Fruit fly (Drosophila melanogaster): ENCODE results near the gene Pop1.

The Pop1 gene

DNA sequence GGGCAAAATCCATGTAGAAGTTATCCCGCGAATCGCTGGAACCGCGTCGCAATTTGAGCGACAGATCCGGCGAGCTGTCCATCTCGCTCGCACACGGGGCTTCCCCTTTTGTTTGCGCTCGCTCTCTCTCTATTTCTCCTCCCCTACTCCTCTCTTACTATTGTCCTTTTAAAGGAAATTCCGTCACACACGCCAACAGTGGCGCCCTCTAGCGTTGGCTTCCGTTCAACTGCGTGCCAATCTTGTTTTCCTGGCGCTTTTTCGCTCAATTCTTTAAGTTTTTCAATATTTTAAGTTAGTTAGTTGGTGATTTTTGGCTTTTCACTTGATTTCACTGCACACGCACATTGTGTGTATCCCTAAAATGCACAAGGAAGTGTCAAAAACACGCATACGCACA, 39.5 kb downstream of the Pop1 start:
- TF ChIP-seq Dll (optimal IDR thresholded peaks at IDR 0.05) (no peak), pan (optimal IDR thresholded peaks at IDR 0.05) (no peak), usp (GFP tag; optimal IDR thresholded peaks at IDR 0.05) (no peak), psq (optimal IDR thresholded peaks at IDR 0.05) (no peak), EcR (GFP tag; optimal IDR thresholded peaks at IDR 0.05) (no peak), CG8478 (optimal IDR thresholded peaks at IDR 0.05) (no peak)

DNA sequence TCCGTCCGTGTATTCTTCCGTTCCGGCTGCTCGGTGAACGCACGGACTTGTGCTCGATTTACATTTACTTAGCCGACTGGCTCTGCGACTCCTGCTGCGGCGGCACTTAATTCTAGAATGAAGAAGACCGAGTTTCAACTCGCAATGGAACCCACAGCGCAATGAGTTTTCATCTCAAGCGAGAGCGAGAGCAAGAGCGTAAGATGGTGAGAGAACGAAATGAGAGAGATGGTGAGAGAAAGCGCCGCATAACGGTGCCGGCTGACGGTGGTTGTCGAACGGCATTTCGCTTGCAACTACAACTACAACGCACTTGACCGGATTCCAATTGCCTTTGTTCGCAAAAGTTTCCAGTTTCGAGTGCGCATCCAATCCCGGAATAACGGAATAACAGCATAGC, 40.3 kb downstream of the Pop1 start, which contains the start of gene OtopLc:
Gene OtopLc, minus strand, starts transcription at position 101 of the 400 bp plus-strand sequence.
- no peak for TF ChIP-seq Dll (optimal IDR thresholded peaks at IDR 0.05)
- TF ChIP-seq psq (optimal IDR thresholded peaks at IDR 0.05), result no peak
- no peak for TF ChIP-seq EcR (GFP tag; optimal IDR thresholded peaks at IDR 0.05)
- TF ChIP-seq CG8478 (optimal IDR thresholded peaks at IDR 0.05), result no peak
- no peak for TF ChIP-seq pan (optimal IDR thresholded peaks at IDR 0.05)
- TF ChIP-seq usp (GFP tag; optimal IDR thresholded peaks at IDR 0.05), result no peak

DNA sequence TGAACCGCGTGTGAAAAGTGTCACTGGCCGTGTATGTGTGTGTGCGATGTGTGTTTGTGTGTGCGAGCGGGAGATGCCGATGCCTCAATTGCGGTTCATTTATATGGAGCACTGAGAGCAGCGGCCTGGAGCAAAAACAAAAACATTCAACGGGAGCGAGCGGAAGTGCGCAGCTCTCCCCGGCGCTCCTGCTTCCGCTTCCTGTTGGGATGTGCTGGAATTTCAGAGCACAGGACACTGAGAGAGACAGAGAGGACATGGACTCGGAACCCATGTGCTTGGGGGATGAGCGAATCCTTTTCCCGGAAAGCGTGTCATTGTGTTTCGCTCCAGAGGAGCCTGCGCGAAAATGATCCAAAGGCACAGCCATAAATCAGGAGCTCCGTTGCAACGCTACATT, 41.8 kb downstream of the Pop1 start:
- TF ChIP-seq EcR (GFP tag; optimal IDR thresholded peaks at IDR 0.05), result no peak
- TF ChIP-seq psq (optimal IDR thresholded peaks at IDR 0.05), result no peak
- no peak for TF ChIP-seq usp (GFP tag; optimal IDR thresholded peaks at IDR 0.05)
- TF ChIP-seq Dll (optimal IDR thresholded peaks at IDR 0.05), result no peak
- TF ChIP-seq pan (optimal IDR thresholded peaks at IDR 0.05), result no peak
- TF ChIP-seq CG8478 (optimal IDR thresholded peaks at IDR 0.05), result no peak

DNA sequence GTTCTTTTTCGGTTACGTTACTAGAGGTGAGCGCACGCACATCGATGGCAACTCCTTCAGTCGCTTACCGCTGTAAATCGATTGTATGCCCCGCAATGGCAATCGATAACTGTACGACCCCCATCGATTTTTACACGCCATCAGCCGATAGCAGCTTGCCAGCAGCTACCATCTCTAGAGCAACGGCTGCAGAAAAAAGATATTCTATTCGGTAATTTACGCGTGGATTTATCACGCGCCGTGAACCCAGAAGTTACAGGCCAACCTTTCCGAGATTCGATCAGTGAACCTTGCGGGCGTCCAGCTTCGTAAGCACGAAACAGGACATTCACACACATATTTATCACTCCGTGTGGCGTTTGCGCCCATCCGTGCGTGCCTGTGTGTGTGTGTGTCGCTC, 43.5 kb downstream of the Pop1 start, which contains the start of the genes Sirt4 and CG4119:
Gene Sirt4, minus strand, starts transcription at position 39 of the 400 bp plus-strand sequence.
Gene CG4119, plus strand, starts transcription at position 151 of the 400 bp plus-strand sequence.
- TF ChIP-seq Dll (optimal IDR thresholded peaks at IDR 0.05) (no peak), psq (optimal IDR thresholded peaks at IDR 0.05) (no peak)

DNA sequence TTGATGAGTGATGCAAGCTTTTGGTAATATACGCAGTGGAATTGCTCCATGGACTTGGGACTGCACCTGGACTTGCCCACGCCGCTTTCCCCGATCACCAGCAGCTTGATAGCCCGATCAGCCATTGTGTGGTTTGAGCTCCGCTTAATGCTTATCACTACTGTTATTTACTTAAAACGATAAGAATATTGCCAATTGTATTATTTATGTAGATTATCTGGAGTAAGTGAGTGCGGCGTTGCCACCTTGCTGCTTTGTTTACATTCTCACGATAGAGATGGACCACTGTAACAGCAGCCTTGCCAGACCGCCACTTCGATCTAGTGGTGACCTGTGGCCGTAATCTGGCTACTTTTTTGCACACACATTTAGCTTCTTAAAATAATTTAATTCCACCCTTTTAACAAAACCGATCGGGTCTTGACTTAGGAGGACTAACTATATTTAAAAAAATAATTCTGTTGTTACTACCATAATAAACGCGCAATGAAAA, 49.1 kb downstream of the Pop1 start, which contains the start of gene Rab18:
Gene Rab18, minus strand, starts transcription at position 276 of the 493 bp plus-strand sequence.
- no peak for TF ChIP-seq pan (optimal IDR thresholded peaks at IDR 0.05)
- TF ChIP-seq Dll (optimal IDR thresholded peaks at IDR 0.05), result no peak
- TF ChIP-seq EcR (GFP tag; optimal IDR thresholded peaks at IDR 0.05), result no peak
- no peak for TF ChIP-seq CG8478 (optimal IDR thresholded peaks at IDR 0.05)
- no peak for TF ChIP-seq usp (GFP tag; optimal IDR thresholded peaks at IDR 0.05)
- TF ChIP-seq psq (optimal IDR thresholded peaks at IDR 0.05), result no peak

DNA sequence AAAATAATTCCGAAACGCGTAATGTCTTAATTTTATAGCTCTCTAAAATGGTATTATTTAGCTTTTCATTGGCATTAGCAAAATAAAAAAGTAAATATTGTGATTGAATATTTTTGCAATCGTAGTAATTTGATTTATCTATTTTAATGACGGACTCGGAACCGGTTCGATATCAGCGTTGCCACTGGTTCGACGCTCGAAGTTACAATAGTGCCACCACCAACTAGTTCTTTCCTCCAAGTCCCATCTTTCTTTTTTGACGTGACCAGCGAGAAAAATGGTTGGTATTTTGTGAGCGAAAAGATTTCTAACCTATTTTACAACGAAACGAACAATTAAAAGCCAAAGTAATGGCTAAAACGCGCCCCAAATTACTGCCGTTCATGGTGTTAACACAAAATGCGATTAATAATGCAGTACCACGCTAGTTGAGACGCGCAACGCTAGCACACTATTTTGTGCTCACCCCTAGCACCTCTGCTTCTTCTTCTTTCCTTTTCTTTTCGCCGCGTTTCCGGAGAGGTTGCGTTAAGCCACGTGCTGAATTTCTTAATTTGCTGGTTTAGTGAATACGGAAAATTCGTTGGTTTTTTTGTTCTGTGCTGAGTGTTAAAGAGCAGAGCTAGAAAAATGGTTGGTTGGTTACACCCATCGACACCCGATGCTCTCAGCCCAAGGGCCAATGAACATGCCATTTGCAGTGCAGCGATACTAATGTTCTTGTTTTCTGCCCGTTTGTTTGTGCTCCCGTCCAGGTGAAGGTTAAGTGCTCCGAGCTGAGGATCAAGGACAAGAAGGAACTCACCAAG, 50.0 kb downstream of the Pop1 start, which contains the start of gene RpL35:
Gene RpL35, plus strand, starts transcription at position 159 of the 809 bp plus-strand sequence.
- no peak for TF ChIP-seq usp (GFP tag; optimal IDR thresholded peaks at IDR 0.05)
- no peak for TF ChIP-seq pan (optimal IDR thresholded peaks at IDR 0.05)
- no peak for TF ChIP-seq Dll (optimal IDR thresholded peaks at IDR 0.05)
- TF ChIP-seq EcR (GFP tag; optimal IDR thresholded peaks at IDR 0.05), result no peak
- no peak for TF ChIP-seq psq (optimal IDR thresholded peaks at IDR 0.05)
- TF ChIP-seq CG8478 (optimal IDR thresholded peaks at IDR 0.05), result no peak
